Worm (Caenorhabditis elegans) whole organism, young adult: Measurements from ENCODE around the gene K07C11.8.
A peak's percentile ranks its signal among the peaks of the same experiment; 100 is the strongest.

Experiments used
- C06A6.2 ChIP-seq: fragments of 200-800 bp; sonication (Bioruptor generic); conservative IDR thresholded peaks from 2 replicates; pipeline ENCODE4 v1.3.6; 2022; ENCODE audit warnings: missing genetic modification characterization, missing compliant biosample characterization
- aptf-2 ChIP-seq: fragments of 200-800 bp; sonication (Bioruptor generic); conservative IDR thresholded peaks from 2 replicates; pipeline ENCODE4 v1.3.6; 2022; ENCODE audit warnings: missing genetic modification reagents, missing genetic modification characterization, missing compliant biosample characterization
- attf-6 ChIP-seq: fragments of 200-800 bp; sonication (Bioruptor generic); IDR thresholded peaks from 2 replicates; pipeline ENCODE4 v1.3.6; 2022; ENCODE audit warnings: missing genetic modification reagents, missing genetic modification characterization, missing compliant biosample characterization
- dpff-1 ChIP-seq: sonication (generic microtip); optimal IDR thresholded peaks from 2 replicates; lab custom pipeline; 2017; ENCODE audit warnings: mild to moderate bottlenecking, missing genetic modification characterization, missing compliant biosample characterization
- egl-18 ChIP-seq: fragments of 200-800 bp; sonication (Bioruptor generic); IDR thresholded peaks from 2 replicates; pipeline ENCODE4 v1.3.6; 2022; ENCODE audit warnings: missing genetic modification reagents, missing genetic modification characterization, missing compliant biosample characterization
- ets-4 ChIP-seq: fragments of 200-800 bp; sonication (Bioruptor generic); optimal IDR thresholded peaks from 2 replicates; lab custom pipeline; 2018; ENCODE audit warnings: mild to moderate bottlenecking, missing genetic modification characterization, missing compliant biosample characterization
- gei-17 ChIP-seq: fragments of 200-800 bp; sonication (Bioruptor generic); optimal IDR thresholded peaks from 2 replicates; lab custom pipeline; 2018; ENCODE audit warnings: mild to moderate bottlenecking, missing genetic modification characterization, missing compliant biosample characterization
- let-526 ChIP-seq: fragments of 200-800 bp; sonication (Bioruptor generic); IDR thresholded peaks from 2 replicates; pipeline ENCODE4 v1.3.6; 2022; ENCODE audit warnings: missing genetic modification reagents, missing genetic modification characterization, missing compliant biosample characterization
- lsy-27 ChIP-seq: sonication (generic microtip); optimal IDR thresholded peaks from 2 replicates; lab custom pipeline; 2017; ENCODE audit warnings: missing genetic modification characterization, mild to moderate bottlenecking, missing compliant biosample characterization, antibody characterized with exemption, missing genotype, borderline replicate concordance; ENCODE audit not compliant: insufficient read depth
- mxl-1 ChIP-seq: sonication (generic microtip); optimal IDR thresholded peaks from 2 replicates; lab custom pipeline; 2016; ENCODE audit warnings: missing genetic modification characterization, missing compliant biosample characterization
- nfya-2 ChIP-seq: fragments of 200-800 bp; sonication (Bioruptor generic); IDR thresholded peaks from 2 replicates; pipeline ENCODE4 v1.3.6; 2022; ENCODE audit warnings: missing genetic modification reagents, missing genetic modification characterization, missing compliant biosample characterization
- nhr-120 ChIP-seq: fragments of 200-800 bp; sonication (Bioruptor generic); IDR thresholded peaks from 2 replicates; pipeline ENCODE4 v1.3.6; 2022; ENCODE audit warnings: missing genetic modification characterization, missing compliant biosample characterization
- unc-62 ChIP-seq: fragments of 150-350 bp; optimal IDR thresholded peaks from 2 replicates; lab custom pipeline; 2014; ENCODE audit warnings: missing biosample characterization, missing genetic modification reagents, missing genetic modification characterization
- xnd-1 ChIP-seq: sonication (generic microtip); optimal IDR thresholded peaks from 2 replicates; lab custom pipeline; 2016; ENCODE audit warnings: missing genotype, missing genetic modification reagents, missing genetic modification characterization, missing compliant biosample characterization

- TF ChIP-seq attf-6 (GFP tag; lab: Robert Waterston, UW), result peak; percentile 59; the same call in 1 of the 2 replicates
- no peak for TF ChIP-seq nfya-2 (GFP tag; lab: Robert Waterston, UW)
- no peak for TF ChIP-seq unc-62 (GFP tag; lab: Kevin White, UChicago)
- TF ChIP-seq gei-17, result no peak
- no peak for TF ChIP-seq dpff-1 (tag; lab: Kevin White, UChicago)
- TF ChIP-seq C06A6.2 (GFP tag; lab: Robert Waterston, UW), result no peak
- TF ChIP-seq ets-4 (GFP tag; lab: Kevin White, UChicago), result no peak
- TF ChIP-seq aptf-2, result no peak
- no peak for TF ChIP-seq xnd-1 (tag; lab: Kevin White, UChicago)
- TF ChIP-seq egl-18 (GFP tag; lab: Robert Waterston, UW), result no peak
- no peak for TF ChIP-seq mxl-1 (tag; lab: Kevin White, UChicago)
- TF ChIP-seq lsy-27 (tag; lab: Kevin White, UChicago), result no peak
- TF ChIP-seq let-526 (GFP tag; lab: Robert Waterston, UW), result no peak
- no peak for TF ChIP-seq nhr-120 (GFP tag; lab: Robert Waterston, UW)
These were observed 12.4 kb upstream of the K07C11.8 start for ce11 chrV:8230056-8230455.
